Worm (Caenorhabditis elegans) whole organism, L3 larva: ENCODE data around the gene Y20C6A.4.

Experiments used
- R02D3.7 ChIP-seq: fragments of 150-350 bp; optimal IDR thresholded peaks from 2 replicates; lab custom pipeline; 2014; ENCODE audit warnings: missing biosample characterization, missing genetic modification characterization
- aly-2 ChIP-seq: fragments of 150-350 bp; optimal IDR thresholded peaks from 2 replicates; lab custom pipeline; 2014; ENCODE audit warnings: missing biosample characterization, missing genetic modification characterization
- ama-1 ChIP-seq: fragments of 150-350 bp; optimal IDR thresholded peaks from 2 replicates; lab custom pipeline; 2018
- ceh-16 ChIP-seq: sonication (generic microtip); optimal IDR thresholded peaks from 2 replicates; lab custom pipeline; 2017; ENCODE audit warnings: missing biosample characterization, missing genetic modification characterization
- ceh-28 ChIP-seq: fragments of 150-350 bp; optimal IDR thresholded peaks from 2 replicates; lab custom pipeline; 2014; ENCODE audit warnings: missing biosample characterization, missing genetic modification reagents, missing genetic modification characterization
- ceh-82 ChIP-seq: fragments of 150-350 bp; optimal IDR thresholded peaks from 2 replicates; lab custom pipeline; 2014; ENCODE audit warnings: missing biosample characterization, missing genetic modification characterization
- ceh-9 ChIP-seq: sonication (generic microtip); optimal IDR thresholded peaks from 2 replicates; lab custom pipeline; 2018; ENCODE audit warnings: missing biosample characterization, missing genetic modification characterization
- daf-12 ChIP-seq: fragments of 150-350 bp; optimal IDR thresholded peaks from 2 replicates; lab custom pipeline; 2014; ENCODE audit warnings: missing biosample characterization, missing genetic modification reagents, missing genetic modification characterization
- egl-27 ChIP-seq: sonication (generic microtip); optimal IDR thresholded peaks from 4 replicates; lab custom pipeline; 2017; ENCODE audit warnings: missing biosample characterization, missing genetic modification reagents, missing genetic modification characterization
- egl-5 ChIP-seq: fragments of 150-350 bp; optimal IDR thresholded peaks from 2 replicates; lab custom pipeline; 2017; ENCODE audit warnings: missing biosample characterization, missing genetic modification reagents, missing genetic modification characterization, inconsistent platforms
- elt-2 ChIP-seq: sonication (generic microtip); optimal IDR thresholded peaks from 2 replicates; lab custom pipeline; 2016; ENCODE audit warnings: missing genetic modification reagents, mild to moderate bottlenecking, missing genetic modification characterization, missing compliant biosample characterization
- elt-3 ChIP-seq, 3 experiments: fragments of 150-350 bp in 1 of 3; sonication (generic microtip) in 2 of 3; optimal IDR thresholded peaks; 2 replicates in 2 of 3; 4 replicates in 1 of 3; lab custom pipeline; 2014 to 2017; ENCODE audit warnings: missing biosample characterization in 3 of 3, missing genetic modification characterization in 3 of 3
- eor-1 ChIP-seq, 2 experiments: fragments of 150-350 bp; optimal IDR thresholded peaks; 2 replicates each; lab custom pipeline; 2014 to 2018; ENCODE audit warnings: missing biosample characterization in 2 of 2, missing genetic modification characterization in 2 of 2
- fkh-10 ChIP-seq: sonication (generic microtip); optimal IDR thresholded peaks from 2 replicates; lab custom pipeline; 2017; ENCODE audit warnings: missing biosample characterization, missing genetic modification reagents, missing genetic modification characterization
- fos-1 ChIP-seq: fragments of 150-350 bp; optimal IDR thresholded peaks from 2 replicates; lab custom pipeline; 2014; ENCODE audit warnings: missing biosample characterization, missing genetic modification characterization
- hmg-11 ChIP-seq: sonication (generic microtip); optimal IDR thresholded peaks from 2 replicates; lab custom pipeline; 2016; ENCODE audit warnings: missing genetic modification characterization, missing compliant biosample characterization
- jun-1 ChIP-seq: fragments of 150-350 bp; optimal IDR thresholded peaks from 2 replicates; lab custom pipeline; 2014; ENCODE audit warnings: missing biosample characterization, missing genetic modification reagents, missing genetic modification characterization
- lin-39 ChIP-seq: fragments of 150-350 bp; optimal IDR thresholded peaks from 2 replicates; lab custom pipeline; 2018; ENCODE audit warnings: missing biosample characterization, missing genetic modification reagents, missing genetic modification characterization
- mdl-1 ChIP-seq: fragments of 150-350 bp; optimal IDR thresholded peaks from 2 replicates; lab custom pipeline; 2014; ENCODE audit warnings: missing biosample characterization, missing genetic modification characterization
- nfya-1 ChIP-seq: sonication (generic microtip); optimal IDR thresholded peaks from 2 replicates; lab custom pipeline; 2017; ENCODE audit warnings: missing genetic modification characterization, mild to moderate bottlenecking, missing compliant biosample characterization, antibody characterized with exemption, moderate library complexity; ENCODE audit not compliant: insufficient read depth
- nhr-11 ChIP-seq: fragments of 150-350 bp; optimal IDR thresholded peaks from 2 replicates; lab custom pipeline; 2014; ENCODE audit warnings: missing biosample characterization, missing genetic modification characterization
- nhr-12 ChIP-seq: fragments of 150-350 bp; optimal IDR thresholded peaks from 2 replicates; lab custom pipeline; 2014; ENCODE audit warnings: missing biosample characterization, missing genetic modification characterization
- nhr-23 ChIP-seq: fragments of 150-350 bp; optimal IDR thresholded peaks from 2 replicates; lab custom pipeline; 2014; ENCODE audit warnings: missing biosample characterization, missing genetic modification reagents, missing genetic modification characterization
- nhr-237 ChIP-seq: fragments of 150-350 bp; optimal IDR thresholded peaks from 2 replicates; lab custom pipeline; 2014; ENCODE audit warnings: missing biosample characterization, missing genetic modification characterization
- nhr-25 ChIP-seq: sonication (generic microtip); optimal IDR thresholded peaks from 2 replicates; lab custom pipeline; 2017; ENCODE audit warnings: missing biosample characterization, missing genetic modification characterization
- nhr-76 ChIP-seq: fragments of 150-350 bp; sonication (generic microtip); optimal IDR thresholded peaks from 5 replicates; lab custom pipeline; 2014; ENCODE audit warnings: missing biosample characterization, missing genetic modification characterization
- nhr-77 ChIP-seq: fragments of 150-350 bp; optimal IDR thresholded peaks from 2 replicates; lab custom pipeline; 2014; ENCODE audit warnings: missing biosample characterization, missing genetic modification characterization
- pha-4 ChIP-seq: fragments of 150-350 bp; optimal IDR thresholded peaks from 2 replicates; lab custom pipeline; 2014; ENCODE audit warnings: missing biosample characterization, missing genetic modification reagents, missing genetic modification characterization
- pqm-1 ChIP-seq: fragments of 150-350 bp; optimal IDR thresholded peaks from 2 replicates; lab custom pipeline; 2017; ENCODE audit warnings: missing biosample characterization, missing genetic modification characterization, inconsistent platforms
- sea-2 ChIP-seq: fragments of 150-350 bp; sonication (generic microtip); optimal IDR thresholded peaks from 4 replicates; lab custom pipeline; 2014; ENCODE audit warnings: missing biosample characterization, missing genetic modification reagents, missing genetic modification characterization
- skn-1 ChIP-seq: fragments of 150-350 bp; optimal IDR thresholded peaks from 2 replicates; lab custom pipeline; 2014; ENCODE audit warnings: missing biosample characterization, missing genetic modification characterization
- snpc-4 ChIP-seq: fragments of 150-350 bp; optimal IDR thresholded peaks from 2 replicates; lab custom pipeline; 2014; ENCODE audit warnings: missing biosample characterization, missing genetic modification characterization
- tbx-2 ChIP-seq: sonication (generic microtip); optimal IDR thresholded peaks from 2 replicates; lab custom pipeline; 2016; ENCODE audit warnings: mild to moderate bottlenecking, missing genetic modification characterization, missing compliant biosample characterization
- unc-62 ChIP-seq: fragments of 150-350 bp; sonication (generic microtip); optimal IDR thresholded peaks from 4 replicates; lab custom pipeline; 2014; ENCODE audit warnings: missing biosample characterization, missing genetic modification reagents, missing genetic modification characterization
- zag-1 ChIP-seq: fragments of 150-350 bp; optimal IDR thresholded peaks from 2 replicates; lab custom pipeline; 2014; ENCODE audit warnings: missing biosample characterization, missing genetic modification characterization
- ztf-11 ChIP-seq: fragments of 150-350 bp; optimal IDR thresholded peaks from 2 replicates; lab custom pipeline; 2014; ENCODE audit warnings: missing biosample characterization, missing genetic modification characterization

Y20C6A.4 gene

ce11 chrV:17379932-17380331, at the start of gene Y20C6A.4:
Y20C6A.4 (plus strand) TSS chrV:17380232.
- TF ChIP-seq zag-1 (tag; lab: Kevin White, UChicago) (no peak), mdl-1 (tag; lab: Kevin White, UChicago) (no peak), ceh-82 (no peak), eor-1 (tag; optimal IDR thresholded peaks at IDR 0.05; lab: Kevin White, UChicago) (no peak), egl-27 (tag; lab: Kevin White, UChicago) (no peak), unc-62 (GFP tag; lab: Kevin White, UChicago) (no peak), nhr-76 (tag; lab: Kevin White, UChicago) (no peak), hmg-11 (no peak), nhr-11 (tag; lab: Kevin White, UChicago) (no peak), tbx-2 (tag; lab: Kevin White, UChicago) (no peak), skn-1 (tag; lab: Kevin White, UChicago) (no peak), fos-1 (tag; lab: Kevin White, UChicago) (no peak), nhr-77 (tag; lab: Kevin White, UChicago) (no peak), lin-39 (tag; lab: Kevin White, UChicago) (no peak), nhr-237 (no peak), egl-5 (tag; lab: Kevin White, UChicago) (no peak), ceh-9 (tag; lab: Kevin White, UChicago) (no peak), nhr-25 (no peak), jun-1 (tag; lab: Kevin White, UChicago) (no peak), fkh-10 (GFP tag; lab: Kevin White, UChicago) (no peak)

ce11 chrV:17331340-17331739, 48.7 kb upstream of the Y20C6A.4 start, which contains the start of gene fbxa-185:
fbxa-185 (plus strand) TSS chrV:17331640.
- TF ChIP-seq nhr-23 (tag; lab: Kevin White, UChicago) (no peak), daf-12 (no peak), nhr-12 (tag; lab: Kevin White, UChicago) (no peak), ceh-9 (tag; lab: Kevin White, UChicago) (no peak), fkh-10 (GFP tag; lab: Kevin White, UChicago) (no peak), elt-2 (no peak), eor-1 (tag; optimal IDR thresholded peaks at IDR 0.05; lab: Kevin White, UChicago) (no peak), sea-2 (GFP tag; lab: Kevin White, UChicago) (no peak)
- TF ChIP-seq, all 47 proteins: peak for 0

- TF ChIP-seq elt-2 (peak; percentile 60), tbx-2 (tag; lab: Kevin White, UChicago) (no peak)
Observed at ce11 chrV:17339349-17339748, 40.7 kb upstream of the Y20C6A.4 start.

- no peak for TF ChIP-seq nhr-25
- TF ChIP-seq aly-2 (tag; lab: Kevin White, UChicago): no peak
- TF ChIP-seq nfya-1 (tag; lab: Kevin White, UChicago): no peak
- TF ChIP-seq lin-39 (tag; lab: Kevin White, UChicago): no peak
- TF ChIP-seq elt-3 (tag; optimal IDR thresholded peaks at IDR 0.05; lab: Kevin White, UChicago): no peak
- no peak for TF ChIP-seq tbx-2 (tag; lab: Kevin White, UChicago)
- TF ChIP-seq fos-1 (tag; lab: Kevin White, UChicago): no peak
- no peak for TF ChIP-seq skn-1 (tag; lab: Kevin White, UChicago)
- no peak for TF ChIP-seq ceh-9 (tag; lab: Kevin White, UChicago)
- no peak for TF ChIP-seq R02D3.7 (tag; lab: Kevin White, UChicago)
- no peak for TF ChIP-seq ama-1 (lab: Kevin White, UChicago)
- no peak for TF ChIP-seq ceh-16 (tag; lab: Kevin White, UChicago)
- TF ChIP-seq pha-4: peak; percentile 25
- TF ChIP-seq eor-1 (tag; optimal IDR thresholded peaks at IDR 0.05; lab: Kevin White, UChicago): no peak
- TF ChIP-seq nhr-12 (tag; lab: Kevin White, UChicago): no peak
- TF ChIP-seq unc-62 (GFP tag; lab: Kevin White, UChicago): no peak
- TF ChIP-seq hmg-11: no peak
- TF ChIP-seq ceh-28: no peak
- peak; percentile 51 for TF ChIP-seq elt-2
- TF ChIP-seq snpc-4 (tag; lab: Kevin White, UChicago): no peak
- no peak for TF ChIP-seq ztf-11 (tag; lab: Kevin White, UChicago)
- TF ChIP-seq pqm-1 (tag; lab: Kevin White, UChicago): peak; percentile 6
- TF ChIP-seq, all 47 proteins: peak for 3
Observed at ce11 chrV:17344876-17345275, 35.2 kb upstream of the Y20C6A.4 start, which contains the start of the genes fbxa-188 and fbxa-189. fbxa-188 (minus strand) TSS chrV:17344926. fbxa-189 (plus strand) TSS chrV:17345214.
